Worm (Caenorhabditis elegans): ENCODE results near the gene ncx-1.

DNA sequence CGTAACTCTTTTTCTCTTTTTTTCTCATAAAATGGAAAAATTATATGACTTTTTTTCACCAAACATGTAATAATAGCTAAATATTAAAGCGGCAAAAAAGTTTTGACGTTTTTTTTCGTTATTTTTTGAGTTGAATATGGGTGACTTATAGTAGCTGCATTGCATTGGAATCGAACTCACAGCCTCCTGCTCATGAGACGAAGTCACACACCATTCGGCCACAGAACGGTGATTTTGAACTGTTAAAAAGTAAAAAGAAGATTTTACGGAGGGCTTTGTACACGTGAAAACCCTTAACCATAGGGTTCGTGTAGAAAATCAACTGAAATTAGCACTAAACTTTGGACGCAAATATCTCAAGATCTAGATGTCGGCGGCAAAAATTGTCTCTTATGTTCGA is 31.4 kb upstream of the ncx-1 start:
- TF ChIP-seq him-1 (tag; optimal IDR thresholded peaks at IDR 0.05) = no peak
- no peak for TF ChIP-seq dao-5 (tag; optimal IDR thresholded peaks at IDR 0.05)

All from whole organism, L4/young adult.